Worm (Caenorhabditis elegans): ENCODE measurements around the gene H01M10.1.
A peak's percentile ranks its signal among the peaks of the same experiment; 100 is the strongest.

H01M10.1 gene

DNA sequence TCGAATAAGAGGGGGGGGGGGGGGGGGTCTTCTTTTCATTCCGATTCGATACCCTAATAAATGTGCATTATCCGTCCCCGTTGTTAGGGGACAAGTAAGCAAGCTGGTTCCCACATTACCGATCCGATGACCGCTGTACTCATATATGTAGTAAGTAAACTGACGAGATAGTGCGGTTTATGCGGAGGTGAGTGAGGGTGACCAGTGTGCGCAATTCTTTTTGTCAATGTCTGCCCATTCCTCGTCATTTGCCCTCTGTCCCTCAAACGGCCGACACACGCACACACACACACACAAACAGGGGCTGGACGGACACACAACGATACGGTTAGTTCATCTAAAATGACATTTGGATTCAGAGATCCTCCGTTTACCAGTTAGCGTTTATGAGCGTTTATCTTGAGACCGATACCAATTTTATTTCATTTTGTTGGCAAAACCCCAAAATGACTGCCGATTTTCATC lies 28.1 kb downstream of the H01M10.1 start, which contains the start of gene aat-3:
Gene aat-3, plus strand, starts transcription at position 51 of the 465 bp plus-strand sequence.
- TF ChIP-seq ceh-6 (GFP tag; optimal IDR thresholded peaks at IDR 0.05) = peak; percentile 47
- peak; percentile 1 for TF ChIP-seq rnt-1 (tag; optimal IDR thresholded peaks at IDR 0.05)
- peak; percentile 18 for TF ChIP-seq nfya-1 (tag; optimal IDR thresholded peaks at IDR 0.05)
- TF ChIP-seq ceh-24 (tag; optimal IDR thresholded peaks at IDR 0.05) = no peak
- TF ChIP-seq gmeb-2 (tag; optimal IDR thresholded peaks at IDR 0.05) = no peak
- TF ChIP-seq ceh-34 (tag; optimal IDR thresholded peaks at IDR 0.05) = peak; percentile 45
- TF ChIP-seq mec-3 (tag; optimal IDR thresholded peaks at IDR 0.05; ENCODE audit: borderline replicate concordance) = no peak
- peak; percentile 34 for TF ChIP-seq ref-2 (tag; optimal IDR thresholded peaks at IDR 0.05)
- TF ChIP-seq fkh-6 (tag; optimal IDR thresholded peaks at IDR 0.05) = peak; percentile 36
- TF ChIP-seq pag-3 (tag; optimal IDR thresholded peaks at IDR 0.05; ENCODE audit: borderline replicate concordance) = no peak
- TF ChIP-seq lim-6 (tag; optimal IDR thresholded peaks at IDR 0.05) = no peak
- TF ChIP-seq pros-1 (tag; optimal IDR thresholded peaks at IDR 0.05) = peak; percentile 23
- TF ChIP-seq ets-4 (tag; optimal IDR thresholded peaks at IDR 0.05) = no peak
- no peak for TF ChIP-seq Y22D7AL.16 (tag; optimal IDR thresholded peaks at IDR 0.05)
- peak; percentile 17 for TF ChIP-seq tbx-2 (tag; optimal IDR thresholded peaks at IDR 0.05)
- peak; percentile 19 for TF ChIP-seq ceh-19 (GFP tag; optimal IDR thresholded peaks at IDR 0.05)
- no peak for TF ChIP-seq eyg-1 (tag; optimal IDR thresholded peaks at IDR 0.05)
- TF ChIP-seq zip-5 (tag; optimal IDR thresholded peaks at IDR 0.05) = no peak
- TF ChIP-seq ceh-31 (tag; optimal IDR thresholded peaks at IDR 0.05) = peak; percentile 42
- TF ChIP-seq pax-1 (tag; optimal IDR thresholded peaks at IDR 0.05) = no peak
- no peak for TF ChIP-seq pqm-1 (tag; optimal IDR thresholded peaks at IDR 0.05)
- TF ChIP-seq ceh-9 (tag; optimal IDR thresholded peaks at IDR 0.05) = no peak
- no peak for TF ChIP-seq T23F11.4 (GFP tag; optimal IDR thresholded peaks at IDR 0.05)
- TF ChIP-seq odd-2 (tag; optimal IDR thresholded peaks at IDR 0.05) = no peak
- TF ChIP-seq ahr-1 (tag; optimal IDR thresholded peaks at IDR 0.05) = no peak

- TF ChIP-seq ceh-45 (GFP tag; IDR thresholded peaks at IDR 0.05) (no peak), ceh-24 (tag; optimal IDR thresholded peaks at IDR 0.05) (no peak), sox-2 (GFP tag; IDR thresholded peaks at IDR 0.05) (no peak)
These were observed 28.9 kb downstream of the H01M10.1 start for ce11 chrX:2551450-2551849.

DNA sequence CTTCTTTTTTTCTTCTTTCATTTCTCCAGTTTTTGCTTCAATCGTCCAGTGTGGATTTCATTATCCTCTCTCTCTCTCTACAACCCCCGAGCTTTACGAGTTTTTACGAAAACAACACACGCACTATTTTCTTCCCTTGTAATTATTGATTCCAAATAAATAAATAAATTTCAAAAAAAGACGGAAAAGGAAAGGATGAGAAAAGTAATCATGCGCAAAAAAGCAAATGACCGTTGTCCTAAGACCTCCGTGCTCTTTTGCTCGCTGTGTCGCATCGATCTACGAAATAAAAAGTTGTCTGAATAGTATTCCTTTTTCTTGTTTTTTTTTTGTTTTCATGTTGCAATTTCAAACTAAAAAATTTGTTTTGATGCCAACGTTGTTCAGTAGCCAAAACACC lies 29.7 kb downstream of the H01M10.1 start:
- TF ChIP-seq gmeb-2 (tag; optimal IDR thresholded peaks at IDR 0.05) (no peak), unc-42 (tag; optimal IDR thresholded peaks at IDR 0.05) (peak; percentile 64)

- peak; percentile 84 for TF ChIP-seq sdc-2 (tag; optimal IDR thresholded peaks at IDR 0.05)
- TF ChIP-seq ceh-9 (tag; optimal IDR thresholded peaks at IDR 0.05) = peak; percentile 64
- peak; percentile 44 for TF ChIP-seq ceh-48 (tag; optimal IDR thresholded peaks at IDR 0.05)
- TF ChIP-seq sox-2 (GFP tag; IDR thresholded peaks at IDR 0.05) = peak; percentile 68
- TF ChIP-seq odd-2 (tag; optimal IDR thresholded peaks at IDR 0.05) = peak; percentile 51
- peak; percentile 87 for TF ChIP-seq hlh-6 (tag; optimal IDR thresholded peaks at IDR 0.05)
- peak; percentile 50 for TF ChIP-seq hlh-13 (GFP tag; optimal IDR thresholded peaks at IDR 0.05)
- no peak for TF ChIP-seq hlh-30 (tag; optimal IDR thresholded peaks at IDR 0.05; ENCODE audit: insufficient read depth)
- peak; percentile 81 for TF ChIP-seq K02D7.2 (tag; optimal IDR thresholded peaks at IDR 0.05)
- peak; percentile 86 for TF ChIP-seq che-1 (tag; optimal IDR thresholded peaks at IDR 0.05)
- no peak for TF ChIP-seq ceh-30 (tag; optimal IDR thresholded peaks at IDR 0.05)
- TF ChIP-seq gmeb-2 (tag; optimal IDR thresholded peaks at IDR 0.05) = peak; percentile 85
- TF ChIP-seq ets-4 (tag; optimal IDR thresholded peaks at IDR 0.05) = peak; percentile 25
- peak; percentile 82 for TF ChIP-seq unc-3 (GFP tag; conservative IDR thresholded peaks at IDR 0.05)
- peak; percentile 64 for TF ChIP-seq unc-3 (tag; optimal IDR thresholded peaks at IDR 0.05)
- peak; percentile 47 for TF ChIP-seq npax-4 (tag; optimal IDR thresholded peaks at IDR 0.05)
- peak; percentile 91 for TF ChIP-seq elt-2 (tag; optimal IDR thresholded peaks at IDR 0.05)
- TF ChIP-seq ceh-22 (tag; optimal IDR thresholded peaks at IDR 0.05) = no peak
- TF ChIP-seq ttx-3 (tag; optimal IDR thresholded peaks at IDR 0.05) = peak; percentile 79
- no peak for TF ChIP-seq unc-55 (GFP tag; optimal IDR thresholded peaks at IDR 0.05)
- peak; percentile 41 for TF ChIP-seq fkh-10 (GFP tag; optimal IDR thresholded peaks at IDR 0.05)
- TF ChIP-seq ztf-16 (tag; optimal IDR thresholded peaks at IDR 0.05) = peak; percentile 82
- TF ChIP-seq fax-1 (tag; optimal IDR thresholded peaks at IDR 0.05) = peak; percentile 81
- no peak for TF ChIP-seq lim-6 (tag; optimal IDR thresholded peaks at IDR 0.05)
- peak; percentile 85 for TF ChIP-seq madf-2 (tag; optimal IDR thresholded peaks at IDR 0.05)
- no peak for TF ChIP-seq mec-3 (tag; optimal IDR thresholded peaks at IDR 0.05; ENCODE audit: borderline replicate concordance)
- peak; percentile 88 for TF ChIP-seq ceh-14 (tag; optimal IDR thresholded peaks at IDR 0.05)
These were observed 31.1 kb downstream of the H01M10.1 start for ce11 chrX:2549322-2549721.

Data from whole organism, late embryonic.